Worm (Caenorhabditis elegans) whole organism, L1 larva: ENCODE data around the gene hmg-4.
A peak's percentile ranks its signal among the peaks of the same experiment; 100 is the strongest.

ENCODE experiments used
- C04F5.9 ChIP-seq: sonication (generic microtip); optimal IDR thresholded peaks from 2 replicates; lab custom pipeline; 2016; ENCODE audit warnings: missing genetic modification characterization, missing compliant biosample characterization
- F16B12.6 ChIP-seq: fragments of 150-350 bp; optimal IDR thresholded peaks from 2 replicates; lab custom pipeline; 2014; ENCODE audit warnings: missing biosample characterization, missing genetic modification characterization
- aly-2 ChIP-seq: fragments of 150-350 bp; optimal IDR thresholded peaks from 2 replicates; lab custom pipeline; 2014; ENCODE audit warnings: missing biosample characterization, missing genetic modification characterization
- ama-1 ChIP-seq: fragments of 150-350 bp; optimal IDR thresholded peaks from 2 replicates; lab custom pipeline; 2014
- ceh-63 ChIP-seq: fragments of 200-800 bp; sonication (Bioruptor generic); optimal IDR thresholded peaks from 2 replicates; lab custom pipeline; 2018; ENCODE audit warnings: mild to moderate bottlenecking, missing genetic modification characterization, missing compliant biosample characterization
- ceh-82 ChIP-seq, 3 experiments: fragments of 150-350 bp in 1 of 3; sonication (generic microtip) in 2 of 3; optimal IDR thresholded peaks; 2 replicates each; lab custom pipeline; 2014 to 2017; ENCODE audit warnings: missing biosample characterization in 3 of 3, missing genetic modification characterization in 3 of 3
- ceh-90 ChIP-seq: sonication (generic microtip); optimal IDR thresholded peaks from 2 replicates; lab custom pipeline; 2016; ENCODE audit warnings: missing genetic modification characterization, missing compliant biosample characterization
- ces-1 ChIP-seq: fragments of 150-350 bp; optimal IDR thresholded peaks from 2 replicates; lab custom pipeline; 2014; ENCODE audit warnings: missing biosample characterization, missing genetic modification reagents, missing genetic modification characterization
- dpl-1 ChIP-seq, 3 experiments: fragments of 150-350 bp in 2 of 3; sonication (generic microtip) in 1 of 3; optimal IDR thresholded peaks; 2 replicates each; lab custom pipeline; 2014 to 2017; ENCODE audit warnings: missing biosample characterization in 3 of 3, missing genetic modification characterization in 3 of 3, missing genetic modification reagents in 3 of 3
- dsc-1 ChIP-seq: sonication (generic microtip); optimal IDR thresholded peaks from 2 replicates; lab custom pipeline; 2016; ENCODE audit warnings: mild to moderate bottlenecking, missing genetic modification characterization, missing compliant biosample characterization
- efl-3 ChIP-seq: fragments of 200-800 bp; sonication (Bioruptor generic); optimal IDR thresholded peaks from 2 replicates; lab custom pipeline; 2018; ENCODE audit warnings: mild to moderate bottlenecking, missing genetic modification characterization, missing compliant biosample characterization
- elt-3 ChIP-seq, 6 experiments: fragments of 150-350 bp in 1 of 6; sonication (generic microtip); optimal IDR thresholded peaks; 2 replicates each; lab custom pipeline; 2017 to 2018; ENCODE audit warnings: missing biosample characterization in 6 of 6, missing genetic modification characterization in 6 of 6, inconsistent platforms in 1 of 6
- fkh-10 ChIP-seq: sonication (generic microtip); optimal IDR thresholded peaks from 2 replicates; lab custom pipeline; 2017; ENCODE audit warnings: missing biosample characterization, missing genetic modification reagents, missing genetic modification characterization
- fkh-4 ChIP-seq: sonication (generic microtip); optimal IDR thresholded peaks from 2 replicates; lab custom pipeline; 2016; ENCODE audit warnings: missing compliant biosample characterization, missing genetic modification characterization, borderline replicate concordance
- fkh-8 ChIP-seq: sonication (generic microtip); optimal IDR thresholded peaks from 2 replicates; lab custom pipeline; 2016; ENCODE audit warnings: mild to moderate bottlenecking, missing genetic modification characterization, missing compliant biosample characterization
- hlh-17 ChIP-seq: fragments of 200-800 bp; sonication (Bioruptor generic); optimal IDR thresholded peaks from 2 replicates; lab custom pipeline; 2018; ENCODE audit warnings: missing genetic modification characterization, mild to moderate bottlenecking, missing compliant biosample characterization, moderate library complexity, borderline replicate concordance
- hpl-2 ChIP-seq: fragments of 150-350 bp; optimal IDR thresholded peaks from 2 replicates; lab custom pipeline; 2014; ENCODE audit warnings: missing biosample characterization, missing genetic modification reagents, missing genetic modification characterization
- irx-1 ChIP-seq: sonication (generic microtip); optimal IDR thresholded peaks from 2 replicates; lab custom pipeline; 2016; ENCODE audit warnings: missing genetic modification characterization, missing compliant biosample characterization
- jun-1 ChIP-seq: fragments of 150-350 bp; optimal IDR thresholded peaks from 2 replicates; lab custom pipeline; 2014; ENCODE audit warnings: missing biosample characterization, missing genetic modification reagents, missing genetic modification characterization
- lin-14 ChIP-seq: fragments of 200-800 bp; sonication (Bioruptor generic); optimal IDR thresholded peaks from 2 replicates; lab custom pipeline; 2018; ENCODE audit warnings: mild to moderate bottlenecking, missing genetic modification characterization, moderate library complexity, missing compliant biosample characterization
- lin-15B ChIP-seq: fragments of 150-350 bp; sonication (generic microtip); optimal IDR thresholded peaks from 3 replicates; lab custom pipeline; 2014; ENCODE audit warnings: missing biosample characterization, missing genetic modification characterization
- lin-39 ChIP-seq: fragments of 150-350 bp; optimal IDR thresholded peaks from 2 replicates; lab custom pipeline; 2014; ENCODE audit warnings: missing biosample characterization, missing genetic modification reagents, missing genetic modification characterization
- lir-3 ChIP-seq: sonication (generic microtip); optimal IDR thresholded peaks from 2 replicates; lab custom pipeline; 2016; ENCODE audit warnings: mild to moderate bottlenecking, missing genetic modification characterization, moderate library complexity, missing compliant biosample characterization; ENCODE audit not compliant: poor library complexity
- mab-9 ChIP-seq: fragments of 200-800 bp; sonication (Bioruptor generic); IDR thresholded peaks from 2 replicates; pipeline ENCODE4 v1.3.6; 2022; ENCODE audit warnings: missing genetic modification reagents, missing genetic modification characterization, missing compliant biosample characterization
- mef-2 ChIP-seq: fragments of 150-350 bp; optimal IDR thresholded peaks from 2 replicates; lab custom pipeline; 2014; ENCODE audit warnings: missing biosample characterization, missing genetic modification characterization
- mep-1 ChIP-seq: fragments of 150-350 bp; optimal IDR thresholded peaks from 2 replicates; lab custom pipeline; 2014; ENCODE audit warnings: missing biosample characterization, missing genetic modification characterization
- nhr-11 ChIP-seq: fragments of 150-350 bp; optimal IDR thresholded peaks from 2 replicates; lab custom pipeline; 2014; ENCODE audit warnings: missing biosample characterization, missing genetic modification characterization
- nhr-12 ChIP-seq: sonication (generic microtip); optimal IDR thresholded peaks from 2 replicates; lab custom pipeline; 2017; ENCODE audit warnings: missing biosample characterization, missing genetic modification characterization
- nhr-237 ChIP-seq: fragments of 150-350 bp; optimal IDR thresholded peaks from 2 replicates; lab custom pipeline; 2014; ENCODE audit warnings: missing biosample characterization, missing genetic modification characterization
- nhr-28 ChIP-seq: fragments of 150-350 bp; optimal IDR thresholded peaks from 2 replicates; lab custom pipeline; 2014; ENCODE audit warnings: missing biosample characterization, missing genetic modification characterization
- nhr-47 ChIP-seq: sonication (generic microtip); optimal IDR thresholded peaks from 2 replicates; lab custom pipeline; 2016; ENCODE audit warnings: mild to moderate bottlenecking, missing genetic modification characterization, moderate library complexity, missing compliant biosample characterization
- nhr-84 ChIP-seq: sonication (generic microtip); optimal IDR thresholded peaks from 2 replicates; lab custom pipeline; 2017; ENCODE audit warnings: missing biosample characterization, missing genetic modification characterization
- nhr-85 ChIP-seq: sonication (generic microtip); peaks from one replicate; lab custom pipeline; 2016; ENCODE audit warnings: missing genetic modification characterization, inconsistent platforms, missing compliant biosample characterization
- nhr-90 ChIP-seq: sonication (generic microtip); optimal IDR thresholded peaks from 2 replicates; lab custom pipeline; 2016; ENCODE audit warnings: mild to moderate bottlenecking, missing genetic modification characterization, missing compliant biosample characterization; ENCODE audit not compliant: poor library complexity
- pag-3 ChIP-seq: sonication (generic microtip); optimal IDR thresholded peaks from 2 replicates; lab custom pipeline; 2017; ENCODE audit warnings: missing genetic modification characterization, mild to moderate bottlenecking, missing compliant biosample characterization, antibody characterized with exemption, borderline replicate concordance; ENCODE audit not compliant: insufficient read depth
- pqm-1 ChIP-seq: sonication (generic microtip); optimal IDR thresholded peaks from 3 replicates; lab custom pipeline; 2017; ENCODE audit warnings: missing biosample characterization, missing genetic modification characterization
- rnt-1 ChIP-seq: sonication (generic microtip); optimal IDR thresholded peaks from 2 replicates; lab custom pipeline; 2016; ENCODE audit warnings: mild to moderate bottlenecking, missing genetic modification characterization, moderate library complexity, missing compliant biosample characterization
- snpc-4 ChIP-seq: fragments of 150-350 bp; optimal IDR thresholded peaks from 2 replicates; lab custom pipeline; 2014; ENCODE audit warnings: missing biosample characterization, missing genetic modification characterization
- snu-23 ChIP-seq: sonication (generic microtip); optimal IDR thresholded peaks from 2 replicates; lab custom pipeline; 2016; ENCODE audit warnings: missing genetic modification characterization, missing compliant biosample characterization
- sox-4 ChIP-seq: sonication (generic microtip); optimal IDR thresholded peaks from 2 replicates; lab custom pipeline; 2016; ENCODE audit warnings: missing genetic modification characterization, missing compliant biosample characterization
- sptf-1 ChIP-seq: fragments of 150-350 bp; optimal IDR thresholded peaks from 2 replicates; lab custom pipeline; 2014; ENCODE audit warnings: missing biosample characterization, missing genetic modification characterization
- sup-37 ChIP-seq: fragments of 200-800 bp; sonication (Bioruptor generic); optimal IDR thresholded peaks from 2 replicates; lab custom pipeline; 2018; ENCODE audit warnings: mild to moderate bottlenecking, missing genetic modification characterization, missing compliant biosample characterization
- swsn-7 ChIP-seq: sonication (generic microtip); optimal IDR thresholded peaks from 2 replicates; lab custom pipeline; 2016; ENCODE audit warnings: missing genetic modification characterization, missing compliant biosample characterization
- tlp-1 ChIP-seq: fragments of 150-350 bp; optimal IDR thresholded peaks from 2 replicates; lab custom pipeline; 2014; ENCODE audit warnings: missing biosample characterization, missing genetic modification characterization
- unc-30 ChIP-seq: sonication (generic microtip); optimal IDR thresholded peaks from 2 replicates; lab custom pipeline; 2017; ENCODE audit warnings: missing biosample characterization, missing genetic modification characterization
- unc-62 ChIP-seq: fragments of 150-350 bp; optimal IDR thresholded peaks from 2 replicates; lab custom pipeline; 2014; ENCODE audit warnings: missing biosample characterization, missing genetic modification reagents, missing genetic modification characterization
- unc-86 ChIP-seq: sonication (generic microtip); optimal IDR thresholded peaks from 2 replicates; lab custom pipeline; 2016; ENCODE audit warnings: missing genetic modification characterization, missing compliant biosample characterization
- unc-98 ChIP-seq: fragments of 200-800 bp; sonication (Bioruptor generic); IDR thresholded peaks from 2 replicates; pipeline ENCODE4 v1.3.6; 2022; ENCODE audit warnings: missing genetic modification characterization, missing compliant biosample characterization
- vab-15 ChIP-seq: sonication (generic microtip); optimal IDR thresholded peaks from 2 replicates; lab custom pipeline; 2017; ENCODE audit warnings: missing genotype, mild to moderate bottlenecking, missing genetic modification characterization, missing compliant biosample characterization
- xbp-1 ChIP-seq: sonication (generic microtip); optimal IDR thresholded peaks from 2 replicates; lab custom pipeline; 2016; ENCODE audit warnings: missing genetic modification characterization, missing compliant biosample characterization
- zip-4 ChIP-seq: fragments of 200-800 bp; sonication (Bioruptor generic); optimal IDR thresholded peaks from 2 replicates; lab custom pipeline; 2018; ENCODE audit warnings: mild to moderate bottlenecking, missing genetic modification characterization, moderate library complexity, missing compliant biosample characterization
- ztf-11 ChIP-seq, 2 experiments: sonication (generic microtip); optimal IDR thresholded peaks; 2 replicates each; lab custom pipeline; 2016 to 2017; ENCODE audit warnings: missing genetic modification characterization in 2 of 2, missing biosample characterization in 1 of 2, missing compliant biosample characterization in 1 of 2
- ztf-4 ChIP-seq: fragments of 150-350 bp; optimal IDR thresholded peaks from 2 replicates; lab custom pipeline; 2014; ENCODE audit warnings: missing biosample characterization, missing genetic modification characterization

Gene hmg-4

DNA sequence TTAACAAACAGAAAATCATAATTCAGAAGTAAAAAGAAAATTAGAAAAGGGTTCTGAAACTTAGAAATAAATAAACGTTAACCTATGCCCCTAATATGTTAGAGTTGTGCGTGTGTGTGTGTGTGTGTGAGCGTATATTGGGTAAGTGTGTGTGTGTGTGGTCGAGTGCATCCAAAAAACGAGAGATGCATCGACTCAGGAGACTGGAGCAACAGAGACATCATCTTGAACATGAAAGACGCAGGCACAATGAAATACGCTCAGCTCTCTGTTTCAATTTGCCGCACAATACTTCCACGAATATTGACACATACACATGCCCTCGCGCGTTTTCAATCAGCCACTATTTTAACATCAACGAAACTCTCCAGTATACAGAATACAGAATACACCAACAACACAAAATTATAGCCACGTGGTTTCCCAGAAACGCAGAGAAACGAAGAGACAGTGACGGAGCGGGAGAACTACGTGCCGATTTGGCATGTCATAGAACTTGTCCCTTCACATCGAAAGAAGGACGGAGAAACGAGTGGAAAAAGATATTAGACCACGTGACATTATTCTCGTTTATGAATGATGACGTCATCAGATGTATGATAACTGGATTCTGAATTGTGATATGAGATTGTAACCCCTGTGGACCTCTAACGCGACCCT is 5.1 kb downstream of the hmg-4 start:
- TF ChIP-seq lin-14 (GFP tag; lab: Kevin White, UChicago), result peak; percentile 90
- TF ChIP-seq pag-3 (tag; lab: Kevin White, UChicago), result no peak
- TF ChIP-seq ceh-63 (GFP tag; lab: Kevin White, UChicago), result no peak
- no peak for TF ChIP-seq nhr-28
- no peak for TF ChIP-seq tlp-1 (tag; lab: Kevin White, UChicago)
- TF ChIP-seq nhr-90 (tag; lab: Kevin White, UChicago), result peak; percentile 90
- TF ChIP-seq fkh-4, result no peak
- TF ChIP-seq sup-37, result no peak
- peak; percentile 40 for TF ChIP-seq fkh-8 (tag; lab: Kevin White, UChicago)
- no peak for TF ChIP-seq hlh-17
- peak; percentile 52 for TF ChIP-seq lir-3
- no peak for TF ChIP-seq nhr-12 (tag; lab: Kevin White, UChicago)
- no peak for TF ChIP-seq rnt-1 (tag; lab: Kevin White, UChicago)
- TF ChIP-seq xbp-1 (tag; lab: Kevin White, UChicago), result peak; percentile 87
- TF ChIP-seq jun-1 (tag; lab: Kevin White, UChicago), result peak; percentile 58
- no peak for TF ChIP-seq sptf-1 (tag; lab: Kevin White, UChicago)
- peak; percentile 64 for TF ChIP-seq irx-1
- no peak for TF ChIP-seq ama-1 (lab: Kevin White, UChicago)
- TF ChIP-seq nhr-237, result peak; percentile 13
- no peak for TF ChIP-seq ztf-11 (tag; optimal IDR thresholded peaks at IDR 0.05; lab: Kevin White, UChicago)
- TF ChIP-seq hpl-2 (GFP tag; lab: Kevin White, UChicago), result peak; percentile 31
- TF ChIP-seq unc-62 (GFP tag; lab: Kevin White, UChicago), result no peak
- TF ChIP-seq ztf-4 (tag; lab: Kevin White, UChicago), result peak; percentile 87
- TF ChIP-seq dpl-1 (GFP tag; optimal IDR thresholded peaks at IDR 0.05; lab: Kevin White, UChicago), result peak; percentile 41 to 57 (median 42)
- peak; percentile 79 for TF ChIP-seq nhr-47 (tag; lab: Kevin White, UChicago)
- no peak for TF ChIP-seq nhr-11 (tag; lab: Kevin White, UChicago)
- no peak for TF ChIP-seq unc-86 (tag; lab: Kevin White, UChicago)
- no peak for TF ChIP-seq mef-2
- TF ChIP-seq ceh-90 (tag; lab: Kevin White, UChicago), result no peak
- no peak for TF ChIP-seq unc-30
- no peak for TF ChIP-seq lin-15B (tag; lab: Kevin White, UChicago)
- TF ChIP-seq dsc-1, result peak; percentile 14
- TF ChIP-seq elt-3 (tag; optimal IDR thresholded peaks at IDR 0.05; lab: Kevin White, UChicago), result peak in 5 of 6 experiments; percentile 14 to 91 (median 53)
- peak; percentile 98 for TF ChIP-seq nhr-85 (tag; lab: Kevin White, UChicago)
- TF ChIP-seq ces-1, result no peak
- no peak for TF ChIP-seq unc-98
- peak; percentile 4 for TF ChIP-seq C04F5.9 (tag; lab: Kevin White, UChicago)
- no peak for TF ChIP-seq nhr-84 (tag; lab: Kevin White, UChicago)
- no peak for TF ChIP-seq snpc-4
- TF ChIP-seq efl-3 (GFP tag; lab: Kevin White, UChicago), result no peak
- no peak for TF ChIP-seq pqm-1
- no peak for TF ChIP-seq sox-4
- TF ChIP-seq mab-9 (GFP tag; lab: Robert Waterston, UW), result no peak
- TF ChIP-seq swsn-7 (tag; lab: Kevin White, UChicago), result peak; percentile 68
- TF ChIP-seq F16B12.6 (tag; lab: Kevin White, UChicago), result peak; percentile 27
- TF ChIP-seq lin-39 (tag; lab: Kevin White, UChicago), result no peak
- peak; percentile 96 for TF ChIP-seq snu-23 (GFP tag; lab: Kevin White, UChicago)
- TF ChIP-seq aly-2 (tag; lab: Kevin White, UChicago), result peak; percentile 27
- TF ChIP-seq mep-1 (tag; lab: Kevin White, UChicago), result peak; percentile 90
- peak; percentile 33 for TF ChIP-seq vab-15 (tag; lab: Kevin White, UChicago)
- TF ChIP-seq zip-4 (GFP tag; lab: Kevin White, UChicago), result no peak
- no peak for TF ChIP-seq fkh-10
- peak in 1 of 3 experiments; percentile 19 for TF ChIP-seq ceh-82 (tag; optimal IDR thresholded peaks at IDR 0.05; lab: Kevin White, UChicago)
